Worm (Caenorhabditis elegans) whole organism, mixed stage, embryonic: ENCODE measurements around the gene unc-76.

Source experiments
- ces-1 ChIP-seq: fragments of 150-350 bp; optimal IDR thresholded peaks from 2 replicates; lab custom pipeline; 2014; ENCODE audit warnings: missing biosample characterization, missing genetic modification reagents, missing genetic modification characterization
- elt-3 ChIP-seq: fragments of 150-350 bp; optimal IDR thresholded peaks from 2 replicates; lab custom pipeline; 2014; ENCODE audit warnings: missing biosample characterization, missing genetic modification characterization
- nhr-12 ChIP-seq: fragments of 150-350 bp; optimal IDR thresholded peaks from 2 replicates; lab custom pipeline; 2014; ENCODE audit warnings: missing biosample characterization, missing genetic modification characterization
- nhr-76 ChIP-seq: sonication (generic microtip); optimal IDR thresholded peaks from 2 replicates; lab custom pipeline; 2017; ENCODE audit warnings: missing biosample characterization, missing genetic modification characterization
- pha-4 ChIP-seq: fragments of 150-350 bp; optimal IDR thresholded peaks from 2 replicates; lab custom pipeline; 2018; ENCODE audit warnings: missing biosample characterization, missing genetic modification reagents, missing genetic modification characterization
- ztf-11 ChIP-seq: fragments of 150-350 bp; optimal IDR thresholded peaks from 2 replicates; lab custom pipeline; 2014; ENCODE audit warnings: missing biosample characterization, missing genetic modification characterization

DNA sequence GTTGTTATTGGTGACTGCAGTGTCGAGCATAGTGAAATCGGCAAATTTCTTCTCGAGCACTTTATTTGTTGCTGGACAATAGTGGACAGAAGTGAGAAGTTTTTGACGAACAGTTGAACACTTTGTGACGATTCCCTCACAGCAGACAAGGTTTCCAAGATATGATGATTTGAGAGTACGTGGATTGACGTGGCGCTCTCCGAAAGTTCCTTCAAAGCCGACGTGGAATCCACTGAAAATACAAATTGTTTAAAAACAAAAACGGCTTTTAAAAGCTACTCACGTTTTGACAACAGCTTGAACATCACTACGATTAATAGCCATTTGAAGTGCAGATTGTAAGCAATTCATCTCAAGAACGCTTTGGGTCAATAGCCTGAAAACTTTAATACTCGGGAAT, 12.6 kb upstream of the unc-76 start:
- TF ChIP-seq ces-1 (GFP tag; lab: Kevin White, UChicago), result no peak
- TF ChIP-seq nhr-12 (tag; lab: Kevin White, UChicago), result no peak
- TF ChIP-seq nhr-76 (tag; lab: Kevin White, UChicago), result no peak
- TF ChIP-seq ztf-11, result no peak
- no peak for TF ChIP-seq pha-4 (tag; lab: Kevin White, UChicago)
- TF ChIP-seq elt-3 (tag; lab: Kevin White, UChicago), result no peak
